Worm (Caenorhabditis elegans) whole organism, L4/young adult: Measurements from ENCODE around the gene C44B12.6.

Experiments used
- W03F9.2 ChIP-seq: fragments of 150-350 bp; optimal IDR thresholded peaks from 2 replicates; lab custom pipeline; 2014; ENCODE audit warnings: missing biosample characterization, missing genetic modification characterization
- dao-5 ChIP-seq: sonication (generic microtip); optimal IDR thresholded peaks from 2 replicates; lab custom pipeline; 2016; ENCODE audit warnings: missing genotype, missing genetic modification characterization, moderate library complexity, missing compliant biosample characterization
- him-1 ChIP-seq: sonication (generic microtip); optimal IDR thresholded peaks from 2 replicates; lab custom pipeline; 2016; ENCODE audit warnings: missing genotype, missing genetic modification reagents, missing genetic modification characterization, missing compliant biosample characterization

Gene C44B12.6

ce11 chrIV:1093870-1094564 is 42.5 kb downstream of the C44B12.6 start, which contains the start of the genes cct-8 and Y55F3AR.2:
Gene cct-8 (minus strand): TSS chrIV:1093920.
Gene Y55F3AR.2 (plus strand): TSS chrIV:1094541.
- no peak for TF ChIP-seq dao-5 (tag; lab: Kevin White, UChicago)
- peak; percentile 97 for TF ChIP-seq W03F9.2 (tag; lab: Kevin White, UChicago)
- peak; percentile 94 for TF ChIP-seq him-1

- no peak for TF ChIP-seq W03F9.2 (tag; lab: Kevin White, UChicago)
- TF ChIP-seq dao-5 (tag; lab: Kevin White, UChicago) = no peak
- no peak for TF ChIP-seq him-1
Measured at ce11 chrIV:1086913-1087312, 49.6 kb downstream of the C44B12.6 start, which contains the start of gene csn-4. Gene csn-4 (minus strand): TSS chrIV:1087013.
